Fruit fly (Drosophila melanogaster): ENCODE measurements around the gene lectin-29Ca.

dm6 chr2L:8350560-8351171, 43.4 kb downstream of the lectin-29Ca start:
- TF ChIP-seq CTCF (optimal IDR thresholded peaks at IDR 0.05) (no peak), CG8478 (optimal IDR thresholded peaks at IDR 0.05) (no peak)

Data from S2 (cell line).